Worm (Caenorhabditis elegans) whole organism, L4 larva: ENCODE data around the gene cct-5.

Experiments
- F37D6.2 ChIP-seq: sonication (generic microtip); optimal IDR thresholded peaks from 2 replicates; lab custom pipeline; 2016; ENCODE audit warnings: mild to moderate bottlenecking, missing genetic modification characterization, missing compliant biosample characterization
- F49E8.2 ChIP-seq: sonication (generic microtip); optimal IDR thresholded peaks from 2 replicates; lab custom pipeline; 2016; ENCODE audit warnings: missing compliant biosample characterization, mild to moderate bottlenecking, missing genetic modification characterization, borderline replicate concordance
- T20F7.1 ChIP-seq: fragments of 200-800 bp; sonication (Bioruptor generic); optimal IDR thresholded peaks from 2 replicates; lab custom pipeline; 2018; ENCODE audit warnings: mild to moderate bottlenecking, missing genetic modification characterization, missing compliant biosample characterization
- T26A8.4 ChIP-seq: fragments of 200-800 bp; sonication (Bioruptor generic); IDR thresholded peaks from 2 replicates; pipeline ENCODE4 v1.3.6; 2022; ENCODE audit warnings: missing genetic modification characterization, missing compliant biosample characterization
- Y105C5A.15 ChIP-seq: fragments of 200-800 bp; sonication (Bioruptor generic); IDR thresholded peaks from 2 replicates; pipeline ENCODE4 v1.3.6; 2022; ENCODE audit warnings: missing genetic modification characterization, missing compliant biosample characterization
- Y48G9A.11 ChIP-seq: fragments of 200-800 bp; sonication (Bioruptor generic); IDR thresholded peaks from 2 replicates; pipeline ENCODE4 v1.3.6; 2022; ENCODE audit warnings: missing genetic modification reagents, missing genetic modification characterization, missing compliant biosample characterization
- Y75B8A.6 ChIP-seq: fragments of 200-800 bp; sonication (Bioruptor generic); IDR thresholded peaks from 2 replicates; pipeline ENCODE4 v1.3.6; 2022; ENCODE audit warnings: missing genetic modification reagents, missing genetic modification characterization, missing compliant biosample characterization
- ZK337.2 ChIP-seq: fragments of 200-800 bp; sonication (Bioruptor generic); IDR thresholded peaks from 2 replicates; pipeline ENCODE4 v1.3.6; 2022; ENCODE audit warnings: missing genetic modification reagents, missing genetic modification characterization, missing compliant biosample characterization
- aha-1 ChIP-seq: fragments of 150-350 bp; peaks from one replicate; lab custom pipeline; 2014; ENCODE audit warnings: missing biosample characterization, missing genetic modification characterization
- ama-1 ChIP-seq: fragments of 150-350 bp; optimal IDR thresholded peaks from 2 replicates; lab custom pipeline; 2014; ENCODE audit warnings: inconsistent platforms, mixed read lengths
- arid-1 ChIP-seq: fragments of 200-800 bp; sonication (Bioruptor generic); conservative IDR thresholded peaks from 2 replicates; pipeline ENCODE4 v1.3.6; 2022; ENCODE audit warnings: missing genetic modification reagents, missing genetic modification characterization, missing compliant biosample characterization
- ceh-28 ChIP-seq: fragments of 150-350 bp; optimal IDR thresholded peaks from 2 replicates; lab custom pipeline; 2014; ENCODE audit warnings: missing biosample characterization, missing genetic modification reagents, missing genetic modification characterization
- ceh-32 ChIP-seq: sonication (generic microtip); optimal IDR thresholded peaks from 2 replicates; lab custom pipeline; 2016; ENCODE audit warnings: mild to moderate bottlenecking, missing genetic modification characterization, missing compliant biosample characterization; ENCODE audit not compliant: poor library complexity
- ceh-44 ChIP-seq: fragments of 200-800 bp; sonication (Bioruptor generic); IDR thresholded peaks from 2 replicates; pipeline ENCODE4 v1.3.6; 2022; ENCODE audit warnings: missing genetic modification reagents, missing genetic modification characterization, missing compliant biosample characterization
- ceh-62 ChIP-seq: sonication (generic microtip); optimal IDR thresholded peaks from 2 replicates; lab custom pipeline; 2017; ENCODE audit warnings: missing biosample characterization, missing genetic modification characterization
- ceh-82 ChIP-seq: sonication (generic microtip); optimal IDR thresholded peaks from 2 replicates; lab custom pipeline; 2017; ENCODE audit warnings: missing biosample characterization, missing genetic modification characterization
- dve-1 ChIP-seq: sonication (generic microtip); optimal IDR thresholded peaks from 2 replicates; lab custom pipeline; 2017; ENCODE audit warnings: antibody characterized with exemption, mild to moderate bottlenecking, missing genetic modification characterization, missing compliant biosample characterization; ENCODE audit not compliant: insufficient read depth
- fkh-10 ChIP-seq: fragments of 150-350 bp; optimal IDR thresholded peaks from 2 replicates; lab custom pipeline; 2014; ENCODE audit warnings: missing biosample characterization, missing genetic modification reagents, missing genetic modification characterization
- gei-8 ChIP-seq: fragments of 200-800 bp; sonication (Bioruptor generic); optimal IDR thresholded peaks from 2 replicates; lab custom pipeline; 2018; ENCODE audit warnings: mild to moderate bottlenecking, missing genetic modification characterization, missing compliant biosample characterization
- hif-1 ChIP-seq, 2 experiments: sonication (generic microtip); optimal IDR thresholded peaks; 2 replicates each; lab custom pipeline; 2016 to 2017; ENCODE audit warnings: missing compliant biosample characterization in 2 of 2, missing genetic modification characterization in 2 of 2, missing genetic modification reagents in 2 of 2, missing genotype in 2 of 2, mild to moderate bottlenecking in 1 of 2
- hmg-1.1 ChIP-seq: fragments of 200-800 bp; sonication (Bioruptor generic); IDR thresholded peaks from 2 replicates; pipeline ENCODE4 v1.3.6; 2022; ENCODE audit warnings: missing genetic modification reagents, missing genetic modification characterization, missing compliant biosample characterization
- lim-7 ChIP-seq: fragments of 200-800 bp; sonication (Bioruptor generic); IDR thresholded peaks from 2 replicates; pipeline ENCODE4 v1.3.6; 2022; ENCODE audit warnings: missing genetic modification characterization, missing compliant biosample characterization
- lin-15B ChIP-seq: fragments of 150-350 bp; sonication (generic microtip); optimal IDR thresholded peaks from 3 replicates; lab custom pipeline; 2014; ENCODE audit warnings: missing biosample characterization, missing genetic modification characterization
- lin-38 ChIP-seq: fragments of 200-800 bp; sonication (Bioruptor generic); IDR thresholded peaks from 2 replicates; pipeline ENCODE4 v1.3.6; 2022; ENCODE audit warnings: missing genetic modification reagents, missing genetic modification characterization, missing compliant biosample characterization
- lin-39 ChIP-seq: fragments of 150-350 bp; optimal IDR thresholded peaks from 2 replicates; lab custom pipeline; 2014; ENCODE audit warnings: missing biosample characterization, missing genetic modification reagents, missing genetic modification characterization
- lsy-2 ChIP-seq, 2 experiments: fragments of 150-350 bp in 1 of 2; sonication (generic microtip) in 1 of 2; optimal IDR thresholded peaks; 2 replicates each; lab custom pipeline; 2014 to 2017; ENCODE audit warnings: missing biosample characterization in 2 of 2, missing genetic modification characterization in 2 of 2
- mep-1 ChIP-seq: fragments of 150-350 bp; sonication (generic microtip); optimal IDR thresholded peaks from 3 replicates; lab custom pipeline; 2014; ENCODE audit warnings: missing biosample characterization, missing genetic modification characterization
- mxl-3 ChIP-seq: fragments of 200-800 bp; sonication (Bioruptor generic); optimal IDR thresholded peaks from 2 replicates; lab custom pipeline; 2018; ENCODE audit warnings: mild to moderate bottlenecking, missing genetic modification characterization, missing compliant biosample characterization
- nhr-10 ChIP-seq: fragments of 150-350 bp; optimal IDR thresholded peaks from 2 replicates; lab custom pipeline; 2014; ENCODE audit warnings: missing biosample characterization, missing genetic modification characterization
- nhr-11 ChIP-seq: fragments of 150-350 bp; optimal IDR thresholded peaks from 2 replicates; lab custom pipeline; 2014; ENCODE audit warnings: missing biosample characterization, missing genetic modification characterization
- nhr-111 ChIP-seq: fragments of 200-800 bp; sonication (Bioruptor generic); optimal IDR thresholded peaks from 2 replicates; lab custom pipeline; 2018; ENCODE audit warnings: mild to moderate bottlenecking, missing genetic modification characterization, missing compliant biosample characterization
- nhr-25 ChIP-seq: sonication (generic microtip); optimal IDR thresholded peaks from 2 replicates; lab custom pipeline; 2017; ENCODE audit warnings: missing genetic modification characterization, mild to moderate bottlenecking, missing compliant biosample characterization, antibody characterized with exemption, moderate library complexity, borderline replicate concordance; ENCODE audit not compliant: insufficient read depth
- nhr-28 ChIP-seq: fragments of 150-350 bp; optimal IDR thresholded peaks from 2 replicates; lab custom pipeline; 2014; ENCODE audit warnings: missing biosample characterization, missing genetic modification characterization
- nhr-48 ChIP-seq: sonication (generic microtip); optimal IDR thresholded peaks from 2 replicates; lab custom pipeline; 2016; ENCODE audit warnings: mild to moderate bottlenecking, missing genetic modification characterization, missing compliant biosample characterization
- nhr-6 ChIP-seq: fragments of 150-350 bp; optimal IDR thresholded peaks from 2 replicates; lab custom pipeline; 2014; ENCODE audit warnings: missing biosample characterization, missing genetic modification characterization
- nhr-77 ChIP-seq: fragments of 150-350 bp; optimal IDR thresholded peaks from 2 replicates; lab custom pipeline; 2014; ENCODE audit warnings: missing biosample characterization, missing genetic modification characterization
- pqm-1 ChIP-seq: sonication (generic microtip); optimal IDR thresholded peaks from 2 replicates; lab custom pipeline; 2017; ENCODE audit warnings: missing biosample characterization, missing genetic modification characterization
- rbr-2 ChIP-seq: sonication (generic microtip); optimal IDR thresholded peaks from 2 replicates; lab custom pipeline; 2016; ENCODE audit warnings: missing genotype, missing genetic modification characterization, missing compliant biosample characterization
- spr-1 ChIP-seq: sonication (generic microtip); optimal IDR thresholded peaks from 2 replicates; lab custom pipeline; 2016; ENCODE audit warnings: mild to moderate bottlenecking, missing genetic modification characterization, missing compliant biosample characterization
- tag-97 ChIP-seq: fragments of 200-800 bp; sonication (Bioruptor generic); IDR thresholded peaks from 2 replicates; pipeline ENCODE4 v1.3.6; 2022; ENCODE audit warnings: missing genetic modification characterization, missing compliant biosample characterization
- unc-39 ChIP-seq: sonication (generic microtip); optimal IDR thresholded peaks from 2 replicates; lab custom pipeline; 2017; ENCODE audit warnings: missing biosample characterization, missing genetic modification characterization
- vab-7 ChIP-seq: fragments of 200-800 bp; sonication (Bioruptor generic); IDR thresholded peaks from 2 replicates; pipeline ENCODE4 v1.3.6; 2022; ENCODE audit warnings: missing genetic modification reagents, missing genetic modification characterization, missing compliant biosample characterization
- zag-1 ChIP-seq: fragments of 150-350 bp; optimal IDR thresholded peaks from 2 replicates; lab custom pipeline; 2014; ENCODE audit warnings: missing biosample characterization, missing genetic modification characterization
- zfp-3 ChIP-seq: fragments of 200-800 bp; sonication (Bioruptor generic); conservative IDR thresholded peaks from 2 replicates; pipeline ENCODE4 v1.3.6; 2022; ENCODE audit warnings: missing genetic modification reagents, missing genetic modification characterization, missing compliant biosample characterization
- zip-2 ChIP-seq: fragments of 150-350 bp; optimal IDR thresholded peaks from 2 replicates; lab custom pipeline; 2014; ENCODE audit warnings: missing biosample characterization, missing genetic modification characterization

Gene cct-5

DNA sequence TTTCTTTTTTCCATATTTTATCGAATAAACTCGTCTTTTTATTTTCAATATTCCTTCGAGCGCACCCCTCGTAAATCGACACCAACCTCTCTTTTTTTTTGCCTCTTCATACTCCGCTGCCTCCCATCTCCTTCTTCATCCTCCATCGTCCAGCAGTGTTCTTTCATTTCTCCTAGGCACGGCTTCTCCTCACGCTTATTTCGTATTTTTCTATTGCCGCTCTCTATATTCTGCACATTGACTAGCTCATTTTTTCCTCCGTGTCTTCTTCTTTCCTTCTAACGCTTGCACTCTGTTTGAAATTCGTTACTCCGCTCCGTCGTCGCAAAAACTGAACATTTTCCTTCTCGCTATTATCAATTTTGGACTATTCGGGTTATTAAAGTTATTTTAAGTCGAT lies 47.4 kb upstream of the cct-5 start:
- TF ChIP-seq rbr-2 (tag; lab: Kevin White, UChicago): peak; percentile 15
- TF ChIP-seq hmg-1.1: peak; percentile 31; the same call in 1 of the 2 replicates
- no peak for TF ChIP-seq ceh-62 (tag; lab: Kevin White, UChicago)
- TF ChIP-seq arid-1 (GFP tag; lab: Robert Waterston, UW): no peak
- no peak for TF ChIP-seq F49E8.2 (tag; lab: Kevin White, UChicago)
- TF ChIP-seq spr-1 (tag; lab: Kevin White, UChicago): no peak
- peak in 1 of 2 experiments; percentile 14 for TF ChIP-seq lsy-2 (tag; optimal IDR thresholded peaks at IDR 0.05; lab: Kevin White, UChicago)
- TF ChIP-seq lim-7 (GFP tag; lab: Robert Waterston, UW): no peak

DNA sequence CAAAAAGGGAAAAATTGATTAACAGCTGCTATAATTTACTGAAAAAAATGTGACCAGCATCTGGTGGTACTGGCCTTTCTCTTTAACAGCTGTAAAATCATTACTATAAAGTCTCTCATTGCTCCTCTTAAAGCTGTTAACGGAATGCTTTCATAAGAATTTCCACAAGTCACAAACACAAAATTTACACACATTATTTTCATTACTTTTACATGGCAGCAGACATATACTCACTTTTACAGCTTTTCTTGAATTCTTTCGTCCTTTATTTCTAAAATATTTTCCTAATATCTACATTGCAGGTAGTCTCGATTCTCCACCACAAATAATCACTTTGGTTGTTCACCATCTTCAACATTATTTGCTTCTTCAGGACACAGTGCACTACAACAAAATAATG lies 45.4 kb upstream of the cct-5 start, which contains the start of gene imph-1:
Gene imph-1, plus strand, starts transcription at position 301 of the 400 bp plus-strand sequence.
- TF ChIP-seq zag-1 (tag; lab: Kevin White, UChicago): no peak
- no peak for TF ChIP-seq tag-97 (GFP tag; lab: Robert Waterston, UW)
- no peak for TF ChIP-seq ceh-32 (tag; lab: Kevin White, UChicago)
- TF ChIP-seq gei-8 (GFP tag; lab: Kevin White, UChicago): no peak
- TF ChIP-seq Y48G9A.11: no peak
- TF ChIP-seq F37D6.2: no peak
- no peak for TF ChIP-seq nhr-6
- no peak for TF ChIP-seq ama-1 (lab: Kevin White, UChicago)

DNA sequence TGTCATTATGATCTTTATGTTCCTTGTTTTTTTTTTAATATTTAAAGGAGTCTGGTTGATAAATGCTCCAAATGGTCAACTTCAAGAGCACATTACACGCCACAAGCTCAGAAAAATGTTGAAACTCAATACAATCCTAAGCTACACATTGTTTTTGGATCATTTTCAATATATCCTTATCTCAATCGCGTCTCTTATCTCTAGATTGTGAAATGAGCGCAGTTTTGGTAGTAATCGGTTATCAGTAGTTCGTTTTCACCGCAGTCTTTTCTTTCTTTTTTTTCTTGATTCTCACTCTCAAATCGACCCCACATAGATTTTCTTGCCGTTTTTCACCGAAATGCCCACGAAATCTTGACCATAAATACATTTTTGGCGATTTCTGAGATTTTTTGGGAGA lies 45.0 kb upstream of the cct-5 start:
- TF ChIP-seq dve-1 (tag; lab: Kevin White, UChicago) (peak; percentile 6), ceh-44 (GFP tag; lab: Robert Waterston, UW) (no peak), aha-1 (tag; lab: Kevin White, UChicago) (peak; percentile 33), pqm-1 (tag; lab: Kevin White, UChicago) (peak; percentile 38), mxl-3 (GFP tag; lab: Kevin White, UChicago) (no peak), nhr-28 (tag; lab: Kevin White, UChicago) (peak; percentile 4)

DNA sequence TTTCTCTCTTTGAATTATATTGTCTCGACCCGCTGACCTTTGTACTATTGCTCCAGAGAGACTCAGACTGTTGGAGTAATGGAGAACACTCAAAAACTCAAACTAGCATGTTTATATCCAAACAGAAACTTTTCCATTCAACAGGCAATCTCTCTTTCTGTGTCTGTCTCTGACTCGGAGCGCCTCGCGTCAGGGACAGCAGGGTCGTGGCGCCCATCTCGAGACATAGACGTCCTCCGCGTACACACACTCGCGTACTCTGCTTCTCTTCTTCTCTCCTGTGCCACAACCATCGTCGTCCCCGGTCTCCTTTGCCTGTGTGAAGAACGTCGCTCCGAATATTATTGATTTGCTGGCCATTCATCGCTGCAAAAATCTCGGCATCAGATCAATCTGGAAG lies 44.0 kb upstream of the cct-5 start:
- TF ChIP-seq nhr-48 (tag; lab: Kevin White, UChicago): peak; percentile 62
- no peak for TF ChIP-seq Y75B8A.6 (GFP tag; lab: Robert Waterston, UW)
- TF ChIP-seq hmg-1.1: peak; percentile 78
- TF ChIP-seq nhr-6: peak; percentile 42
- no peak for TF ChIP-seq ZK337.2 (GFP tag; lab: Robert Waterston, UW)
- TF ChIP-seq fkh-10: peak; percentile 31
- TF ChIP-seq nhr-28 (tag; lab: Kevin White, UChicago): peak; percentile 91
- no peak for TF ChIP-seq zip-2 (tag; lab: Kevin White, UChicago)
- TF ChIP-seq nhr-25 (tag; lab: Kevin White, UChicago): peak; percentile 64
- peak; percentile 71 for TF ChIP-seq pqm-1 (tag; lab: Kevin White, UChicago)
- TF ChIP-seq ceh-28 (tag; lab: Kevin White, UChicago): peak; percentile 38
- peak; percentile 86 for TF ChIP-seq dve-1 (tag; lab: Kevin White, UChicago)
- no peak for TF ChIP-seq lin-15B
- TF ChIP-seq nhr-111 (GFP tag; lab: Kevin White, UChicago): no peak
- 0 out of 2 replicates have a peak, but pooled peaks have one; percentile 31 for TF ChIP-seq vab-7 (GFP tag; lab: Robert Waterston, UW)
- TF ChIP-seq nhr-77 (tag; lab: Kevin White, UChicago): peak; percentile 83
- TF ChIP-seq lin-39 (tag; lab: Kevin White, UChicago): no peak
- no peak for TF ChIP-seq zfp-3
- peak; percentile 51 for TF ChIP-seq lin-38 (GFP tag; lab: Robert Waterston, UW)
- TF ChIP-seq nhr-10: no peak
- peak; percentile 97 for TF ChIP-seq aha-1 (tag; lab: Kevin White, UChicago)
- TF ChIP-seq Y48G9A.11: no peak
- TF ChIP-seq T20F7.1: peak; percentile 35
- TF ChIP-seq ceh-32 (tag; lab: Kevin White, UChicago): no peak
- peak; percentile 83 for TF ChIP-seq nhr-11
- no peak for TF ChIP-seq tag-97 (GFP tag; lab: Robert Waterston, UW)
- peak in 1 of 2 experiments; percentile 66 for TF ChIP-seq hif-1 (tag; optimal IDR thresholded peaks at IDR 0.05; lab: Kevin White, UChicago)
- TF ChIP-seq F49E8.2 (tag; lab: Kevin White, UChicago): no peak
- TF ChIP-seq mep-1 (tag; lab: Kevin White, UChicago): peak; percentile 89
- peak; percentile 24; the same call in 1 of the 2 replicates for TF ChIP-seq T26A8.4 (GFP tag; lab: Robert Waterston, UW)
- no peak for TF ChIP-seq unc-39 (tag; lab: Kevin White, UChicago)
- no peak for TF ChIP-seq Y105C5A.15
- no peak for TF ChIP-seq ceh-82 (tag; lab: Kevin White, UChicago)
